Fruit fly (Drosophila melanogaster): Measurements from ENCODE around the gene Ccp84Ab.

Ccp84Ab gene

dm6 chr3R:6674548-6674947 lies 28.1 kb downstream of the Ccp84Ab start (continued):
- TF ChIP-seq CG7368 (GFP tag; optimal IDR thresholded peaks at IDR 0.05) (no peak), cyc (GFP tag; optimal IDR thresholded peaks at IDR 0.05) (peak; percentile 43), Sox14 (GFP tag; optimal IDR thresholded peaks at IDR 0.05) (peak; percentile 9), CG8632 (GFP tag; optimal IDR thresholded peaks at IDR 0.05) (peak; percentile 7), fd85E (GFP tag; optimal IDR thresholded peaks at IDR 0.05) (no peak), acj6 (GFP tag; optimal IDR thresholded peaks at IDR 0.05) (peak; percentile 18), CG31627 (GFP tag; optimal IDR thresholded peaks at IDR 0.05) (peak; percentile 21), Hr38 (GFP tag; optimal IDR thresholded peaks at IDR 0.05) (no peak), dsx (GFP tag; optimal IDR thresholded peaks at IDR 0.05; ENCODE audit: poor library complexity, severe bottlenecking) (no peak), CG10669 (GFP tag; optimal IDR thresholded peaks at IDR 0.05) (peak; percentile 39), net (GFP tag; optimal IDR thresholded peaks at IDR 0.05) (no peak), CG6808 (GFP tag; optimal IDR thresholded peaks at IDR 0.05) (peak; percentile 30), Sox15 (GFP tag; optimal IDR thresholded peaks at IDR 0.05) (no peak), CG6792 (GFP tag; optimal IDR thresholded peaks at IDR 0.05) (peak; percentile 21), Ets21C (GFP tag; optimal IDR thresholded peaks at IDR 0.05) (no peak), Eip78C (GFP tag) (peak; percentile 70), salr (GFP tag; optimal IDR thresholded peaks at IDR 0.05) (no peak), Lpt (GFP tag; optimal IDR thresholded peaks at IDR 0.05) (no peak), CG11762 (GFP tag; optimal IDR thresholded peaks at IDR 0.05; ENCODE audit: insufficient read depth) (no peak), vri (GFP tag; optimal IDR thresholded peaks at IDR 0.05) (no peak), CG6276 (GFP tag; optimal IDR thresholded peaks at IDR 0.05) (no peak), CG10631 (GFP tag; optimal IDR thresholded peaks at IDR 0.05) (peak; percentile 38), CG3032 (tag; optimal IDR thresholded peaks at IDR 0.05) (peak; percentile 30), CG6854 (GFP tag; optimal IDR thresholded peaks at IDR 0.05) (no peak), Blimp-1 (GFP tag; optimal IDR thresholded peaks at IDR 0.05) (no peak), CG11902 (GFP tag; optimal IDR thresholded peaks at IDR 0.05) (no peak), Sox102F (GFP tag; optimal IDR thresholded peaks at IDR 0.05) (peak; percentile 14), CG34406 (GFP tag; optimal IDR thresholded peaks at IDR 0.05) (no peak), lz (GFP tag; optimal IDR thresholded peaks at IDR 0.05) (no peak), esn (GFP tag; optimal IDR thresholded peaks at IDR 0.05) (peak; percentile 16), Eip75B (GFP tag; optimal IDR thresholded peaks at IDR 0.05) (peak; percentile 3)

DNA sequence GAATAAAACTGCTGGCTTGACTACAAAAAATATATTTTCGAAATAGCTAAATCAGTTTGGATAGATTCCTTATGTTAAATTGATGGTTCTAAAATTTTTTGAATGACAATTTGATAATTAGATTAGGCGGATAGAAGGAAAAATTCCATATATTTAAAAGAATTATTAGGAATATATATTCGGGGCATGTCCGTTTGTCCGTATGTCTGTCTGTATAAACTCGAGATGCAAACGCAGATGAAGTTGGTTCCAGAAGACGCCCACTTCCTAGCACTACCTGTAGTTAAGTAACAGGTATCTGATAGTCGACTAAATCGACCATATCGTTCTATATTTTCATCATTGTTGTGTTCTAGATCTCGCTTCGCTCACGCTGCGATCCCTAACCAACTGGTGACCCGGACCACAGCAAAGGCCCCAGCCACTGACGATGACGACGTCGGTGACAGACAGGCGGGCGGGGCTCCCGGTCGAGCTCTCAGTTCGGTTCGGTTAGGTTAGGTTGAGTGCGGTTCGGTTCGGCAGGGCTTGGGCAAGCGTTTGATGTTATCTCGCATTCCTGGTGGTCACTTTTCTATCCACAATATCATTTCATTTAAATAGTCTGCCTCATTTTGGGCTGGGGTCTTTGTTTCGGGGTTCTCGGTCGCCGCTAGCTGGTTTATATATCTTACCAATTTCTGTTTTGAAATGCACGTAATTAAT lies 30.2 kb downstream of the Ccp84Ab start:
- TF ChIP-seq svp (GFP tag) (peak; percentile 25), CG3919 (GFP tag; optimal IDR thresholded peaks at IDR 0.05) (no peak)

- TF ChIP-seq CG9139 (GFP tag; optimal IDR thresholded peaks at IDR 0.05) (no peak), salr (GFP tag; optimal IDR thresholded peaks at IDR 0.05) (no peak), achi (GFP tag; optimal IDR thresholded peaks at IDR 0.05) (no peak), CG7368 (GFP tag; optimal IDR thresholded peaks at IDR 0.05) (no peak), Sox102F (GFP tag; optimal IDR thresholded peaks at IDR 0.05) (no peak), Eip75B (GFP tag; optimal IDR thresholded peaks at IDR 0.05) (no peak), CG34406 (GFP tag; optimal IDR thresholded peaks at IDR 0.05) (no peak), fd85E (GFP tag; optimal IDR thresholded peaks at IDR 0.05) (no peak), CG6792 (GFP tag; optimal IDR thresholded peaks at IDR 0.05) (no peak), CG10631 (GFP tag; optimal IDR thresholded peaks at IDR 0.05) (no peak), CG8119 (GFP tag; IDR thresholded peaks at IDR 0.05) (no peak), svp (GFP tag) (no peak), CG4318 (GFP tag; optimal IDR thresholded peaks at IDR 0.05) (no peak), CG3919 (GFP tag; optimal IDR thresholded peaks at IDR 0.05) (no peak), esn (GFP tag; optimal IDR thresholded peaks at IDR 0.05) (no peak), CG3032 (tag; optimal IDR thresholded peaks at IDR 0.05) (no peak), ss (GFP tag; optimal IDR thresholded peaks at IDR 0.05) (no peak), dsx (GFP tag; optimal IDR thresholded peaks at IDR 0.05; ENCODE audit: poor library complexity, severe bottlenecking) (no peak), Lpt (GFP tag; optimal IDR thresholded peaks at IDR 0.05) (no peak), Ets96B (tag; optimal IDR thresholded peaks at IDR 0.05) (no peak)
Measured at dm6 chr3R:6668234-6668633, 34.4 kb downstream of the Ccp84Ab start.

All from whole organism, prepupa.